Worm (Caenorhabditis elegans): ENCODE data around the gene B0554.2.

B0554.2 gene

DNA sequence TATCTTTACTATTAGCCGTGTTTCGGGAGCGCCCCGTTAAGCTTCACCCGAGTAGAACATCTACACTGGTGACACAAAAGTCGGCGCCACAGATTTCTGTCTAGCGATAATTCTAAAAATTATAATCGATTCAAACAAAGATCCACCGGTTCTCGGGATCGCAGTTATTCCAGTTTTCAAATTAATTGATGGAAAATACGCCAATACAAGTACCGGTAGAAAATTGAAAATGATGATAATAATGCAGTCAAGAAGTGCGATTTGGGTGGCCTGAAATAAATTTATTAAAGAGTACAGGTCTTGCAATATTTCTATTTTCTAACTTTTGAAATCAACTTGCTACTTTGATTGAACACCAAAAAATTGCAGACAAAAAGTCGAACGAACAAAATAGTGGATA lies 33.5 kb downstream of the B0554.2 start:
- TF ChIP-seq unc-62 (GFP tag; optimal IDR thresholded peaks at IDR 0.05), result no peak

DNA sequence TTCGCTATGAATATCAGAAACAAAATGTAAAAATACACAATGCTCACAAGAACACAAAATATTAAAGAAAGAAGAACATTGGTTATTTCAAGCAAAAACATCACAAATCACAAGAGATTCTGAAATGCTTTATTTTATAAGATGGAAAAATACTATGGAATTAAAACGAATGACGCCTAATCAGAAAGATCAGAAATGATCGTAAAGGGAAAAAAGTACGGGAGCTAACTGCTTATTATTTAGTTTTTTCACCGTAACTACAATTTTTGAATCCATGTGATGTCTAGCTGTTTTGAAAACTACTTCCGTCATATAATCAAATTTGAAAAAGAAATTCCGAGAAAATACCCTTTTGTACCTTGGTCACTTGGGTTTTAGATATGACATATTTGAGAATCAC lies 34.5 kb downstream of the B0554.2 start, which contains the start of gene srbc-57:
Gene srbc-57, minus strand, starts transcription at position 101 of the 400 bp plus-strand sequence.
- TF ChIP-seq unc-62 (GFP tag; optimal IDR thresholded peaks at IDR 0.05), result no peak

DNA sequence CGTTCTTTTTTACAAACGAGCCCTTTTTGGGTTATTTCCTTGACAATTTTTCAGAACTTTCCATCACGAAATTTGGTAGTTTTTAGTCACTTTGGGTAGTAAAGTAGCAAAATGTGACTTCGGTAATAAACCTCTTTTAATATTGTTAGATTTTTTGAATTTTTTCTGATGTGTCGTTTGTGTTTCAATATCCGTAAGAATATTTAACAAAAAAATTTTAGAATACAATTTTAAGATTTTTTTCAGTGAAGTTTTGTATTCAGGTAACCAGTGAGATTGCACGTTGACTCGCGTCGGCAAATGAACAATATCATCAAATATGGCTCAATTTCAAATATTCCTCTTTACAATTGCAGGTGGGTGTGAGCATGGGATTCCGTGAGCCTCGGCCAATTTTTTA lies 38.6 kb downstream of the B0554.2 start, which contains the start of gene srt-31:
Gene srt-31, plus strand, starts transcription at position 301 of the 400 bp plus-strand sequence.
- TF ChIP-seq unc-62 (GFP tag; optimal IDR thresholded peaks at IDR 0.05), result no peak

DNA sequence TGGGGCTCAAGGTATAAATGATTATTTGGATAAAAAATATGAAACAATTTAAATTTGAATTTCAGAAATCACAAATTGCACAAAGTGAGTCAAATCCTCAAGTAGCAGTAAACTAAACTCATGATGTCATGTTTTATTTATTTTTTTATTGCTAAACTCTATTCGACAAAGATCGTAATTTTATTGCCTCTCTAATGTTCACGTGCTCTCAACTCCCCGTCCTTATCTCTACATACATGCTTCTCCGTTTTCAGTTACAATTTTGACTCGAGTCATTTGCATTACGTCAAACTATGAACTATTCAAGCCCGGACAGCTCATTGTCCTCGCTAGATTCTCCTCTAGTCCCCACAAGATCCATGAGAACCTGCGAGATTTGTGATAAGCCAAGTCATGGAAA lies 40.5 kb downstream of the B0554.2 start, which contains the start of gene nhr-99:
Gene nhr-99, plus strand, starts transcription at position 263 of the 400 bp plus-strand sequence.
- no peak for TF ChIP-seq unc-62 (GFP tag; optimal IDR thresholded peaks at IDR 0.05)

DNA sequence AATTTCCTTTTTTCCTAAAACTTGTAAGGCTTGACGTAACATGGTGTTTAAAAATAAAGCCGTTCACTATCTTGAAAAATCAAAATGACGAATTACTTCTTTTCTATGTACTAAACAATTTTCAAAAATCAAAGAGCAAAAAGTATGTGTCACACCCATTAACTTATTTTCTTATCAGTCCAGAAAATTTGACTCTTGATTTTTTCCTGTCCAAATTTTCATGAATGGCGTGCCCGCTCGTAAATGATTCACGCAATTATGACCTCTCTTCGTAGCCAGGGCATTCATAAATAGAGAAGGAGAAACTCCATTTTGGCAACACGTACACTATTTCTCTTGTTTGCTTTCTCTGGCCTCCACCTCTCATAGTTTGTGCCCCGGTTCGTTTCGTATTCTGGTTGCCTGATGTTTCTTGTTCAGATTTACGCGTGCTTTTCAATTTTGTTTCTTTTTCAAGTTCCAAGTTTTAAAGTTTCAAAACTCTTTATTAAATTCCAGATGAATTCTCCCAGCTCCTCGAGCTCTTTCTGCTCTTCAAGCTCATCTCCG lies 43.7 kb downstream of the B0554.2 start, which contains the start of gene nhr-55:
Gene nhr-55, plus strand, starts transcription at position 499 of the 549 bp plus-strand sequence.
- TF ChIP-seq unc-62 (GFP tag; optimal IDR thresholded peaks at IDR 0.05), result no peak

DNA sequence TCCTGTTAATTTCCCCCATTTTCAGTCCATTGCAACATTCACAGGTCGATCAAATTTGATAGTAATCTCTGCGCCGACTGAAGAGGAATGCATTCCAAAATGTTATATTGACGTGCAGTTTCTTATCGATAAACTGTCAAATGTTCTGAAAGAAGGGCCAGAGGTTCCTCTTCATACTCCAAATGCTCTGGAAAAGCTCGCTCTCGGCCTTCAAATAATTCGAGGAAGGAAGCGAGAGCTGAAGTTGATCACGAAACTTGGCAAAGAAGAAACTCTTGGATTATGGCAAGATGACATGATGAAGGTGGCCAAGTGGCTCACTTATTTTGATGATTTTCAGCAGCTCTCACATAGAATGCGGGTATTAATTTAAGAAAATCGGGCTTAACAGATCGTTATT lies 45.0 kb downstream of the B0554.2 start:
- TF ChIP-seq unc-62 (GFP tag; optimal IDR thresholded peaks at IDR 0.05), result no peak

DNA sequence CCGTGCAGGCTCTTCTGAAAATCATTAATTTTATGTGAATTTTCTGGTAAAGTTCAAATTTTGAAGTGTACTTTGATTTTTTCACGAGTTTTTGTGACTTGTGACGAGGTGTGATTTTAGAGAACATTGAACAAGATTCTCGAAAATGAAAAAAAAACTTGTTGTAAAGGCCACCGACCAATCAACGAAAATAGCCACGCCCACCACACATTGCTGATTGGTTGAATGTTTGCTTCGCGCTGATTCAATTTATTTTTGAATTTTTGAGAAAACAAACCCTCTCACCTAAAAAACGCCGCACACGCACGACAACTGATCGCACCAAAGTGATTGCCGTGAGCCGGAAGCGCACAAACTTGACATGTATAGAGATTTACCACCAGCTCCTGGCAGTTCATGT lies 48.9 kb downstream of the B0554.2 start:
- no peak for TF ChIP-seq unc-62 (GFP tag; optimal IDR thresholded peaks at IDR 0.05)

DNA sequence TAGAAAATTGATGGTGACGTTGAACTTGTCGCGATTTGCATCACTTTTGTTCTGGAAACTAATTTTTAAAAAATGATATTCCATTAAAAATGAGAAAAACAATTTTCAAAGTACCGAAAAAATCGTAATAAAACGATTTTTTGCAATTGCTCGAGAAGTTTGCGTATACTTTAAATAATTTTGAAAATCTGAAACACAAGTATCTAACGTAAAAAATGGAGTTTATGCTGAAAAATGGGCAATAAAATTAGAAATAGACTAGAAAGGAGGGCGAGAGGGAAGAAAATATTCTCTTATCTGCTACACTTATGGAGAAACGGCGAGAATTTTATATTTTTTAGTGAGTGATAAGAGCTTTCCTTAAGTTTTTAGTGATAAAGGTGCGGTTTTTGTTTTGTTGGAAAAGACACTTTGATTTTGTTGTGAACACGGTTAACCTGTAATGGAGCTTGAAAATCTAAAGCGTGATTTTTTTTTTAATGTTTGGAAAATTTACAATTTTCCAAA lies 49.3 kb downstream of the B0554.2 start, which contains the start of gene nhr-130:
Gene nhr-130, minus strand, starts transcription at position 51 of the 507 bp plus-strand sequence.
- TF ChIP-seq unc-62 (GFP tag; optimal IDR thresholded peaks at IDR 0.05), result no peak

DNA sequence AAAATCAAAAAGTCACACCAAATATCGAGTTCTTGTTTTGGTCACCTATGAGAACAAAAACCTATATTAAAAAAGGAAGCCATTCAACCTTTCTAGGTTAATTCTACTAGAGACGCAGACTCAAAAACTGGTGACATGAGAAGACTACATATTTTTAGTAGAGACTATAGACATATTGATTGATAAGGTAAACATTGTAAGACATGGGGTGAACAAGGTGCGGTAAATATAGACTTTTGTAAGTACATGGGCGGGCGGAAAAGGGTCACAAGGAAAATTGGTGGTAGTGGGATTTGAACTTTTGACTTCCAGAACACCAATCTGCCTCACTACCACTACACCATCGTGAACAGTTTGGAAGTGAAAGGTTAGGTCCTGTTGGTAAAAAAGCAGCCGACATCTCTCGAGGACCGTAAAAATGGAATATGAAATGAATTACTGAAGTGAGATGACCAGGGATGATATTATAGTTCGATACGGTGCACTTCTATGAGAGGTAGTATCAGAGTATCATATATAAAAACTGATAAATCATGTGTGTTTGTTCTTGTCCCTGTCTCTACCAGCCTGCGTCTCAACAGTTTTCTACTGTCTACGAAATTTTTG lies 50.4 kb downstream of the B0554.2 start, which contains the start of gene nhr-212:
Gene nhr-212, plus strand, starts transcription at position 573 of the 606 bp plus-strand sequence.
- TF ChIP-seq unc-62 (GFP tag; optimal IDR thresholded peaks at IDR 0.05), result no peak

Data from whole organism, dauer.